Fruit fly (Drosophila melanogaster) whole organism, embryonic: ENCODE data around the gene RpS8.

Experiments used
- Asciz ChIP-seq: fragments of 200-800 bp; sonication (Bioruptor generic); optimal IDR thresholded peaks from 2 replicates; lab custom pipeline; 2017; ENCODE audit warnings: missing biosample characterization, mild to moderate bottlenecking, missing genetic modification characterization, missing genetic modification reagents
- B-H2 ChIP-seq: fragments of 200-800 bp; sonication (Bioruptor generic); optimal IDR thresholded peaks from 2 replicates; lab custom pipeline; 2018; ENCODE audit warnings: missing biosample characterization, mild to moderate bottlenecking, missing genetic modification characterization
- CG10274 ChIP-seq: fragments of 200-800 bp; sonication (Bioruptor generic); optimal IDR thresholded peaks from 3 replicates; lab custom pipeline; 2017; ENCODE audit warnings: missing biosample characterization, mild to moderate bottlenecking, missing genetic modification characterization
- CG11085 ChIP-seq: fragments of 200-800 bp; sonication (Bioruptor generic); IDR thresholded peaks from 2 replicates; pipeline ENCODE4 v1.3.6; 2022; ENCODE audit warnings: missing biosample characterization, missing genetic modification characterization
- CG12391 ChIP-seq: fragments of 200-800 bp; sonication (Bioruptor generic); optimal IDR thresholded peaks from 3 replicates; lab custom pipeline; 2018; ENCODE audit warnings: missing biosample characterization, mild to moderate bottlenecking, missing genetic modification characterization, moderate library complexity
- CG15011 ChIP-seq: fragments of 200-800 bp; sonication (Bioruptor generic); optimal IDR thresholded peaks from 3 replicates; lab custom pipeline; 2018; ENCODE audit warnings: missing biosample characterization, mild to moderate bottlenecking, missing genetic modification characterization
- CG15601 ChIP-seq: fragments of 200-800 bp; sonication (Bioruptor generic); optimal IDR thresholded peaks from 3 replicates; lab custom pipeline; 2019; ENCODE audit warnings: missing biosample characterization, mild to moderate bottlenecking, missing genetic modification characterization, moderate library complexity
- CG17328 ChIP-seq: fragments of 200-800 bp; sonication (Bioruptor generic); IDR thresholded peaks from 2 replicates; pipeline ENCODE4 v1.3.6; 2022; ENCODE audit warnings: missing biosample characterization, missing genetic modification characterization
- CG18262 ChIP-seq: fragments of 200-800 bp; optimal IDR thresholded peaks from 3 replicates; lab custom pipeline; 2019; ENCODE audit warnings: missing biosample characterization, mild to moderate bottlenecking, missing genetic modification characterization, moderate library complexity
- CG32772 ChIP-seq: fragments of 200-800 bp; sonication (Bioruptor generic); IDR thresholded peaks from 2 replicates; pipeline ENCODE4 v1.3.6; 2022; ENCODE audit warnings: missing biosample characterization, missing genetic modification characterization
- CG3995 ChIP-seq: fragments of 200-800 bp; sonication (Bioruptor generic); optimal IDR thresholded peaks from 3 replicates; lab custom pipeline; 2016; ENCODE audit warnings: missing biosample characterization, missing genetic modification characterization
- CG4282 ChIP-seq: fragments of 200-800 bp; sonication (Bioruptor generic); optimal IDR thresholded peaks from 2 replicates; lab custom pipeline; 2016; ENCODE audit warnings: missing biosample characterization, missing genetic modification characterization
- CG5180 ChIP-seq: fragments of 200-800 bp; sonication (Bioruptor generic); optimal IDR thresholded peaks from 3 replicates; lab custom pipeline; 2017; ENCODE audit warnings: missing biosample characterization, missing genetic modification characterization, mild to moderate bottlenecking, moderate library complexity, missing genetic modification reagents
- CG6683 ChIP-seq: fragments of 200-800 bp; sonication (Bioruptor generic); optimal IDR thresholded peaks from 2 replicates; lab custom pipeline; 2017; ENCODE audit warnings: missing biosample characterization, mild to moderate bottlenecking, missing genetic modification characterization, missing genetic modification reagents
- CG6765 ChIP-seq: fragments of 200-800 bp; sonication (Bioruptor generic); optimal IDR thresholded peaks from 3 replicates; lab custom pipeline; 2017; ENCODE audit warnings: missing biosample characterization, mild to moderate bottlenecking, missing genetic modification characterization
- CG7786 ChIP-seq: fragments of 200-800 bp; sonication (Bioruptor generic); optimal IDR thresholded peaks from 2 replicates; lab custom pipeline; 2016; ENCODE audit warnings: missing biosample characterization, missing genetic modification characterization
- CG7928 ChIP-seq: fragments of 200-800 bp; sonication (Bioruptor generic); optimal IDR thresholded peaks from 2 replicates; lab custom pipeline; 2017; ENCODE audit warnings: missing biosample characterization, mild to moderate bottlenecking, missing genetic modification characterization
- CG7963 ChIP-seq: fragments of 200-800 bp; sonication (Bioruptor generic); IDR thresholded peaks from 3 replicates; pipeline ENCODE4 v1.3.6; 2022; ENCODE audit warnings: missing biosample characterization, missing genetic modification characterization; ENCODE audit not compliant: partially characterized antibody
- CG7987 ChIP-seq: fragments of 200-800 bp; sonication (Bioruptor generic); optimal IDR thresholded peaks from 2 replicates; lab custom pipeline; 2018; ENCODE audit warnings: missing biosample characterization, mild to moderate bottlenecking, missing genetic modification characterization, moderate library complexity
- D19A ChIP-seq: fragments of 200-800 bp; optimal IDR thresholded peaks from 3 replicates; lab custom pipeline; 2019; ENCODE audit warnings: missing biosample characterization, mild to moderate bottlenecking, missing genetic modification characterization, moderate library complexity
- Dfd ChIP-seq, 2 experiments: fragments of >200 bp; optimal IDR thresholded peaks; 2 replicates each; lab custom pipeline; 2017; ENCODE audit warnings: missing biosample characterization in 2 of 2, missing genetic modification characterization in 2 of 2
- Dp ChIP-seq: fragments of 200-800 bp; sonication (Bioruptor generic); optimal IDR thresholded peaks from 2 replicates; lab custom pipeline; 2018; ENCODE audit warnings: missing biosample characterization, mild to moderate bottlenecking, missing genetic modification characterization, moderate library complexity
- Drgx ChIP-seq: fragments of 200-800 bp; sonication (Bioruptor generic); IDR thresholded peaks from 2 replicates; pipeline ENCODE4 v1.3.6; 2022; ENCODE audit warnings: missing biosample characterization, missing genetic modification characterization
- HLH3B ChIP-seq: fragments of 200-800 bp; sonication (Bioruptor generic); IDR thresholded peaks from 2 replicates; pipeline ENCODE4 v1.3.6; 2022; ENCODE audit warnings: missing biosample characterization, missing genetic modification characterization
- HLHmδ ChIP-seq: fragments of 200-800 bp; sonication (Bioruptor generic); optimal IDR thresholded peaks from 2 replicates; lab custom pipeline; 2018; ENCODE audit warnings: missing biosample characterization, mild to moderate bottlenecking, missing genetic modification characterization, moderate library complexity
- MBD-R2 ChIP-seq: fragments of 200-800 bp; sonication (Bioruptor generic); IDR thresholded peaks from 2 replicates; pipeline ENCODE4 v1.3.6; 2022; ENCODE audit warnings: missing biosample characterization, missing genetic modification characterization
- Meics ChIP-seq: fragments of 200-800 bp; sonication (Bioruptor generic); optimal IDR thresholded peaks from 2 replicates; lab custom pipeline; 2017; ENCODE audit warnings: missing biosample characterization, mild to moderate bottlenecking, missing genetic modification characterization
- Myb ChIP-seq: fragments of 200-800 bp; sonication (Bioruptor generic); optimal IDR thresholded peaks from 2 replicates; lab custom pipeline; 2016; ENCODE audit warnings: missing biosample characterization, missing genetic modification characterization
- NFAT ChIP-seq: fragments of 200-800 bp; sonication (Bioruptor generic); IDR thresholded peaks from 2 replicates; pipeline ENCODE4 v1.3.6; 2022; ENCODE audit warnings: missing biosample characterization, missing genetic modification characterization
- Pdp1 ChIP-seq, 2 experiments: fragments of 200-800 bp; sonication (Bioruptor generic); optimal IDR thresholded peaks; 3 replicates each; lab custom pipeline; 2016; ENCODE audit warnings: missing biosample characterization in 2 of 2, missing genetic modification characterization in 2 of 2, mild to moderate bottlenecking in 1 of 2, moderate library complexity in 1 of 2
- Ptx1 ChIP-seq: fragments of 200-800 bp; sonication (Bioruptor generic); IDR thresholded peaks from 2 replicates; pipeline ENCODE4 v1.3.6; 2022; ENCODE audit warnings: missing biosample characterization, missing genetic modification characterization
- Rx ChIP-seq: fragments of 200-800 bp; sonication (Bioruptor generic); IDR thresholded peaks from 2 replicates; pipeline ENCODE4 v1.3.6; 2022; ENCODE audit warnings: missing biosample characterization, missing genetic modification characterization
- Stat92E ChIP-seq, 3 experiments: fragments of >200 bp in 2 of 3; fragments of 200-800 bp in 1 of 3; sonication (Bioruptor generic) in 1 of 3; optimal IDR thresholded peaks; 2 replicates each; lab custom pipeline; 2017 to 2019; ENCODE audit warnings: missing biosample characterization in 3 of 3, missing genetic modification characterization in 3 of 3, mild to moderate bottlenecking in 1 of 3, moderate library complexity in 1 of 3
- dati ChIP-seq: fragments of 200-800 bp; sonication (Bioruptor generic); IDR thresholded peaks from 2 replicates; pipeline ENCODE4 v1.3.6; 2022; ENCODE audit warnings: missing biosample characterization, missing genetic modification characterization
- dimm ChIP-seq: fragments of 200-800 bp; sonication (Bioruptor generic); IDR thresholded peaks from 2 replicates; pipeline ENCODE4 v1.3.6; 2022; ENCODE audit warnings: missing biosample characterization, missing genetic modification characterization
- dmrt11E ChIP-seq: fragments of 200-800 bp; sonication (Bioruptor generic); optimal IDR thresholded peaks from 3 replicates; lab custom pipeline; 2018; ENCODE audit warnings: missing biosample characterization, mild to moderate bottlenecking, missing genetic modification characterization, moderate library complexity
- dysf ChIP-seq: fragments of 200-800 bp; sonication (Bioruptor generic); IDR thresholded peaks from 3 replicates; pipeline ENCODE4 v1.3.6; 2022; ENCODE audit warnings: missing biosample characterization, missing genetic modification characterization
- fd3F ChIP-seq: fragments of 200-800 bp; sonication (Bioruptor generic); optimal IDR thresholded peaks from 2 replicates; lab custom pipeline; 2018; ENCODE audit warnings: missing biosample characterization, mild to moderate bottlenecking, missing genetic modification characterization, moderate library complexity
- gce ChIP-seq: fragments of 200-800 bp; sonication (Bioruptor generic); IDR thresholded peaks from 3 replicates; pipeline ENCODE4 v1.3.6; 2022; ENCODE audit warnings: missing biosample characterization, missing genetic modification characterization
- insv ChIP-seq, 2 experiments: fragments of 200-800 bp; sonication (Bioruptor generic); optimal IDR thresholded peaks; 3 replicates each; lab custom pipeline; 2016 to 2018; ENCODE audit warnings: missing biosample characterization in 2 of 2, missing genetic modification characterization in 2 of 2
- jigr1 ChIP-seq: fragments of 200-800 bp; sonication (Bioruptor generic); IDR thresholded peaks from 3 replicates; pipeline ENCODE4 v1.3.6; 2022; ENCODE audit warnings: missing biosample characterization, missing genetic modification characterization
- mld ChIP-seq: fragments of 200-800 bp; sonication (Bioruptor generic); IDR thresholded peaks from 3 replicates; pipeline ENCODE4 v1.3.6; 2022; ENCODE audit warnings: missing biosample characterization, missing genetic modification characterization; ENCODE audit not compliant: partially characterized antibody
- nerfin-1 ChIP-seq: fragments of 200-800 bp; sonication (Bioruptor generic); optimal IDR thresholded peaks from 3 replicates; lab custom pipeline; 2019; ENCODE audit warnings: missing biosample characterization, mild to moderate bottlenecking, missing genetic modification characterization, moderate library complexity
- pita ChIP-seq: fragments of 200-800 bp; sonication (Bioruptor generic); optimal IDR thresholded peaks from 2 replicates; lab custom pipeline; 2017; ENCODE audit warnings: missing biosample characterization, mild to moderate bottlenecking, missing genetic modification characterization
- prd ChIP-seq, 3 experiments: fragments of >200 bp in 2 of 3; fragments of 200-800 bp in 1 of 3; sonication (Bioruptor generic) in 1 of 3; optimal IDR thresholded peaks in 2 of 3; IDR thresholded peaks in 1 of 3; 2 replicates in 2 of 3; 3 replicates in 1 of 3; pipeline versions ENCODE4 v1.3.6 to Lab custom; 2017 to 2022; ENCODE audit warnings: missing biosample characterization in 1 of 3, missing genetic modification characterization in 1 of 3
- tna ChIP-seq: fragments of 200-800 bp; sonication (Bioruptor generic); IDR thresholded peaks from 2 replicates; pipeline ENCODE4 v1.3.6; 2022; ENCODE audit warnings: missing biosample characterization, missing genetic modification characterization; ENCODE audit not compliant: partially characterized antibody
- usp ChIP-seq: fragments of >200 bp; optimal IDR thresholded peaks from 2 replicates; lab custom pipeline; 2017; ENCODE audit warnings: missing biosample characterization, missing genetic modification characterization
- vfl ChIP-seq: fragments of 200-800 bp; sonication (Bioruptor generic); optimal IDR thresholded peaks from 2 replicates; lab custom pipeline; 2016; ENCODE audit warnings: missing biosample characterization, missing genetic modification characterization
- z ChIP-seq: fragments of 200-800 bp; sonication (Bioruptor generic); IDR thresholded peaks from 3 replicates; pipeline ENCODE4 v1.3.6; 2022; ENCODE audit warnings: missing biosample characterization, missing genetic modification characterization

The RpS8 gene

DNA sequence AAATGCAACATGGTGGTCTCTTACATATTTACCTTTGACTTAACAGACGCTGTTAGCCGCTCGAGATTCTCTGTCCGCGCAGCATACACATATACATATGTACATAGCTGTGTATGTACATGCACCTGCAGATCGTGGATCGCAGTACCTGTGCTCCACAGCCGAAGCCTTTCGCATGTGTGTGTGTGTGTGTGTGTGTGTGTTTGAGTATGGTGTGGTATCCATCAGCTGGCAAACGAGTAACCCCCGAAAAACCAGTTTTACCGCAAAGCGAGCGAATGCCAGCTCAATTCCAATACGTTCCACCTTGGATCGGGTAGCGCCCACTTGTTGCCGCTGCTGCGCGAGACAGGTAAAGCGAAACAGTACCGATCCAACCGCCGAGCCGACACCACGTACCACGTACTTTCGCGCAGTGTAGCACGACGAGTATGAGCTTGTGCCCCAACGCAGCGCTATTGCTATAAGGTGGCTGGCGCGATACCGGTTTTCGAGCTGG is 20.0 kb upstream of the RpS8 start, which contains the start of gene Cad99C (continued):
- TF ChIP-seq CG5180 (GFP tag; lab: Kevin White, UChicago) (peak; percentile 66), fd3F (GFP tag; lab: Kevin White, UChicago) (no peak), z (GFP tag; lab: Robert Waterston, UW) (peak; percentile 49; the same call in 1 of the 3 replicates), CG11085 (GFP tag; lab: Robert Waterston, UW) (no peak), CG3995 (no peak), CG7963 (0 out of 3 replicates have a peak, but pooled peaks have one; percentile 17), B-H2 (no peak), dysf (GFP tag; lab: Robert Waterston, UW) (no peak), CG6765 (GFP tag; lab: Kevin White, UChicago) (no peak), Myb (GFP tag; lab: Kevin White, UChicago) (no peak)

dm6 chr3R:29847126-29847525 is 14.3 kb upstream of the RpS8 start:
- TF ChIP-seq CG7786 (GFP tag; lab: Kevin White, UChicago) (no peak), HLHmδ (GFP tag; lab: Kevin White, UChicago) (no peak), tna (no peak), Rx (GFP tag; lab: Robert Waterston, UW) (peak; percentile 26; the same call in 1 of the 2 replicates), jigr1 (GFP tag; lab: Robert Waterston, UW) (no peak), CG10274 (GFP tag; lab: Kevin White, UChicago) (no peak), CG32772 (GFP tag; lab: Robert Waterston, UW) (no peak), CG17328 (GFP tag; lab: Robert Waterston, UW) (0 out of 2 replicates have a peak, but pooled peaks have one; percentile 21), MBD-R2 (GFP tag; lab: Robert Waterston, UW) (no peak), HLH3B (GFP tag; lab: Robert Waterston, UW) (no peak), CG7987 (no peak), vfl (GFP tag; lab: Kevin White, UChicago) (no peak), gce (peak; percentile 54; the same call in 1 of the 3 replicates), dati (GFP tag; lab: Robert Waterston, UW) (0 out of 2 replicates have a peak, but pooled peaks have one; percentile 18), Meics (GFP tag; lab: Kevin White, UChicago) (no peak), CG4282 (GFP tag; lab: Kevin White, UChicago) (no peak), usp (GFP tag; lab: Kevin White, UChicago) (no peak), Dp (no peak), dmrt11E (tag; lab: Kevin White, UChicago) (peak; percentile 24), Ptx1 (GFP tag; lab: Robert Waterston, UW) (peak; percentile 41), Dfd (GFP tag; optimal IDR thresholded peaks at IDR 0.05; lab: Kevin White, UChicago) (no peak), Stat92E (GFP tag; optimal IDR thresholded peaks at IDR 0.05; lab: Kevin White, UChicago) (no peak), CG18262 (tag; lab: Kevin White, UChicago) (no peak), mld (GFP tag; lab: Robert Waterston, UW) (no peak), CG15011 (no peak), D19A (tag; lab: Kevin White, UChicago) (no peak), nerfin-1 (tag; lab: Kevin White, UChicago) (no peak), Asciz (no peak), prd (optimal IDR thresholded peaks at IDR 0.05; lab: Kevin White, UChicago) (no peak), prd (GFP tag; IDR thresholded peaks at IDR 0.05; lab: Robert Waterston, UW) (peak; percentile 69; the same call in 2 of the 3 replicates), CG6683 (GFP tag; lab: Kevin White, UChicago) (no peak), NFAT (GFP tag; lab: Robert Waterston, UW) (no peak), dimm (GFP tag; lab: Robert Waterston, UW) (no peak), CG15601 (tag; lab: Kevin White, UChicago) (no peak), insv (GFP tag; optimal IDR thresholded peaks at IDR 0.05; lab: Kevin White, UChicago) (no peak), CG7928 (GFP tag; lab: Kevin White, UChicago) (no peak), Drgx (peak; percentile 88), pita (GFP tag; lab: Kevin White, UChicago) (no peak), Pdp1 (GFP tag; optimal IDR thresholded peaks at IDR 0.05; lab: Kevin White, UChicago) (no peak), CG12391 (tag; lab: Kevin White, UChicago) (peak; percentile 10)
